Worm (Caenorhabditis elegans): ENCODE results near the gene ubxn-2.

The ubxn-2 gene

DNA sequence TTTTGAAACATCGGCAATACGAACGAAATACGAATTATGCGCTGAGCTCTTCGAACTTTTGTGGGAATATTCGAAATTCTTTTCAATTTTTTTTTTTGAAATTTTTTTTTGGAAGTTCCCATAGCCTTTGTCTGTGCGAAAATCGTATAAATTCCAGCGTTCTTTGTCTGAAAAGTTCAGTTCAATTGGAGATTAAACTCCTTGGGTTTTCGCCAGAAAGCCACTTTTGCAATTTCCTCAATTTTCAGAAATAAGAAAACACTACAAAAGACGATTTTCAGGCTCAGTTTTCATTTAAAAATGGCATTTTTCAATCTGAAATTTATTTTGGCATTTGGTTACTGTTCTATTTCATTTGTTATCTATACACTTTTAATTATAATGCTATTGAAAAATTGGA lies 33.5 kb upstream of the ubxn-2 start, which contains the start of gene Y54G2A.38:
Gene Y54G2A.38, plus strand, starts transcription at position 301 of the 400 bp plus-strand sequence.
- TF ChIP-seq nhr-2 (tag; optimal IDR thresholded peaks at IDR 0.05) (no peak), M03D4.4 (tag; optimal IDR thresholded peaks at IDR 0.05) (no peak)

DNA sequence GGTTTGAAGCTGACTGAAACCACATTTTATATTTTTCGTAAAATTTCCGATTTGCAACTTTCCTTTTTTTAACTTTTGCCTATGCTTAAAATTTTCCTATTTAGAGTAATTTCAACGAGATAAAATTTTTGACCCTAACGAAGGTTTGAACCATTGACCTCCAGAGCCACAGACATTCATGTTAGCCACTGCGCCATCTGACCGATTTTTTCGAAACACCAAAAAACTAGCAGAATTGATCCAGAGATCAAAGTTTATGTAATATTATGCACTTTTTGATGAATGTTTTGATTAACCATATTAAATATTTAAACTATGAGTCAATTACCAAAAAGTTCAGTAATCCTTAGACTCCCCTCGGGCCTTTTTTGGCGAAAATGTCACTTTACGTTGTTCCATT lies 32.5 kb upstream of the ubxn-2 start:
- TF ChIP-seq blmp-1 (tag; optimal IDR thresholded peaks at IDR 0.05) (no peak), snpc-4 (tag; optimal IDR thresholded peaks at IDR 0.05) (no peak), ham-2 (GFP tag; optimal IDR thresholded peaks at IDR 0.05) (no peak), zip-8 (tag; optimal IDR thresholded peaks at IDR 0.05) (no peak), unc-62 (GFP tag; optimal IDR thresholded peaks at IDR 0.05) (no peak), unc-39 (tag; optimal IDR thresholded peaks at IDR 0.05) (no peak), nhr-12 (tag; optimal IDR thresholded peaks at IDR 0.05) (no peak), elt-1 (tag; optimal IDR thresholded peaks at IDR 0.05; ENCODE audit: borderline replicate concordance, insufficient read depth) (no peak), ceh-43 (GFP tag; optimal IDR thresholded peaks at IDR 0.05) (no peak), mab-5 (tag; optimal IDR thresholded peaks at IDR 0.05) (no peak), mep-1 (tag; optimal IDR thresholded peaks at IDR 0.05) (no peak), sptf-1 (tag; optimal IDR thresholded peaks at IDR 0.05) (no peak), M03D4.4 (tag; optimal IDR thresholded peaks at IDR 0.05) (no peak), ces-1 (GFP tag; optimal IDR thresholded peaks at IDR 0.05) (no peak), sem-2 (GFP tag; optimal IDR thresholded peaks at IDR 0.05) (no peak), unc-120 (tag; optimal IDR thresholded peaks at IDR 0.05; ENCODE audit: poor library complexity, severe bottlenecking) (no peak), hlh-1 (tag; optimal IDR thresholded peaks at IDR 0.05) (no peak), lin-32 (GFP tag; optimal IDR thresholded peaks at IDR 0.05) (no peak)

DNA sequence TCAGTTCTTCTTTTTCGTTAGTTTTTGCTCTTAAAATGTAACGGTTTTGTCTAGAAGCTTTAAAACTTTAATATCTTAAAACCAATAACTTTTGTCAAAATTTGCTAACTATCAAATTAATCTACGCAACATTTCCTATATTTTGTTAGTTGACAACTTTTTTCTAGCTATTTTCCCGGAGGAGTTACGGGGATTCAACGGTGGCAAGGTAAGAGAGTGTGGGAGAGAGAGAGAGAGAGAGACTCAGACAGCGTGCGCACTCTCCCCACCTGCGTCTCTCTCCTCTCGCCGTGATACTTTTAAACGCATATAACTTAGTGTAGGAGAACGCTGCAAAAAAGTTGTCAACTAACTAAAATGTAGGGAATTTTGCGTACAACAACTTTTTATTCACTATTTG lies 27.9 kb upstream of the ubxn-2 start:
- TF ChIP-seq ces-1 (GFP tag; optimal IDR thresholded peaks at IDR 0.05), result no peak
- TF ChIP-seq lsy-2 (tag; optimal IDR thresholded peaks at IDR 0.05), result no peak
- no peak for TF ChIP-seq sptf-1 (tag; optimal IDR thresholded peaks at IDR 0.05)

DNA sequence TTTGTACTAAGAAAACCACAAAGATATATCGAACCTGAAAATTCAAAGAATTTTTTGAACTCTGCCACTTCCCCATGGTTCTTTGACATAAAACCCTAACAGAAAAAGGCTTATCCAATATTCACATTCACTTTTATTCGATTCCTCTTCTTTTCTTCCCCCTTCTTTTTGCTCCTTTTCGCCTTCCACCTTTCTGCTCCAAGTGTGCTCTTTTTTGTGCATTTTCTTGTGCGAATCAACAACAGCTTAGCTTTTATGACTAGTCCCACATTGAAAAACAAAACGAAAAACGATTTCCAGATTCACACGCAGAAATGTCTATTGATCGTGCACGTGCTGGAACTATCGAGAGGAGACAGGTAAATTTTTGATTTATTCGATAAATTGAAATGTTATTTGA lies 25.9 kb upstream of the ubxn-2 start, which contains the start of gene Y54G2A.41:
Gene Y54G2A.41, plus strand, starts transcription at position 301 of the 400 bp plus-strand sequence.
- no peak for TF ChIP-seq ham-2 (GFP tag; optimal IDR thresholded peaks at IDR 0.05)
- no peak for TF ChIP-seq unc-62 (GFP tag; optimal IDR thresholded peaks at IDR 0.05)
- TF ChIP-seq M03D4.4 (tag; optimal IDR thresholded peaks at IDR 0.05), result no peak
- no peak for TF ChIP-seq pha-4 (tag; optimal IDR thresholded peaks at IDR 0.05)
- no peak for TF ChIP-seq mls-2 (tag; optimal IDR thresholded peaks at IDR 0.05)
- TF ChIP-seq ztf-11 (tag; optimal IDR thresholded peaks at IDR 0.05), result no peak
- no peak for TF ChIP-seq bed-3 (GFP tag; optimal IDR thresholded peaks at IDR 0.05)
- no peak for TF ChIP-seq nhr-76 (tag; optimal IDR thresholded peaks at IDR 0.05)
- TF ChIP-seq flh-1 (GFP tag; optimal IDR thresholded peaks at IDR 0.05), result no peak
- TF ChIP-seq tbx-8 (GFP tag; optimal IDR thresholded peaks at IDR 0.05), result no peak
- no peak for TF ChIP-seq cnd-1 (tag; optimal IDR thresholded peaks at IDR 0.05)
- no peak for TF ChIP-seq nhr-237 (tag; optimal IDR thresholded peaks at IDR 0.05)
- no peak for TF ChIP-seq elt-1 (tag; optimal IDR thresholded peaks at IDR 0.05; ENCODE audit: borderline replicate concordance, insufficient read depth)
- no peak for TF ChIP-seq lin-13 (tag; optimal IDR thresholded peaks at IDR 0.05)
- no peak for TF ChIP-seq ceh-83 (GFP tag; optimal IDR thresholded peaks at IDR 0.05)
- no peak for TF ChIP-seq nhr-12 (tag; optimal IDR thresholded peaks at IDR 0.05)
- TF ChIP-seq ces-1 (GFP tag; optimal IDR thresholded peaks at IDR 0.05), result no peak
- no peak for TF ChIP-seq lsy-2 (tag; optimal IDR thresholded peaks at IDR 0.05)

ce11 chrIV:2750607-2751006 lies 25.0 kb upstream of the ubxn-2 start:
- no peak for TF ChIP-seq mls-2 (tag; optimal IDR thresholded peaks at IDR 0.05)
- no peak for TF ChIP-seq sptf-1 (tag; optimal IDR thresholded peaks at IDR 0.05)
- no peak for TF ChIP-seq zip-8 (tag; optimal IDR thresholded peaks at IDR 0.05)
- TF ChIP-seq ceh-43 (GFP tag; optimal IDR thresholded peaks at IDR 0.05), result no peak
- TF ChIP-seq sem-2 (GFP tag; optimal IDR thresholded peaks at IDR 0.05), result no peak
- TF ChIP-seq lsy-2 (tag; optimal IDR thresholded peaks at IDR 0.05), result no peak
- no peak for TF ChIP-seq nhr-76 (tag; optimal IDR thresholded peaks at IDR 0.05)
- TF ChIP-seq tbx-8 (GFP tag; optimal IDR thresholded peaks at IDR 0.05), result no peak
- no peak for TF ChIP-seq blmp-1 (tag; optimal IDR thresholded peaks at IDR 0.05)
- TF ChIP-seq ces-1 (GFP tag; optimal IDR thresholded peaks at IDR 0.05), result no peak
- TF ChIP-seq nhr-2 (tag; optimal IDR thresholded peaks at IDR 0.05), result no peak
- no peak for TF ChIP-seq nhr-28 (tag; optimal IDR thresholded peaks at IDR 0.05)
- TF ChIP-seq snpc-4 (tag; optimal IDR thresholded peaks at IDR 0.05), result no peak
- no peak for TF ChIP-seq flh-1 (GFP tag; optimal IDR thresholded peaks at IDR 0.05)
- no peak for TF ChIP-seq mep-1 (tag; optimal IDR thresholded peaks at IDR 0.05)

Data from whole organism, mixed stage, embryonic.